Worm (Caenorhabditis elegans) whole organism, midembryonic: Measurements from ENCODE around the gene ttr-57.

Experiments used
- T22C8.4 ChIP-seq: fragments of 200-800 bp; sonication (Bioruptor generic); IDR thresholded peaks from 2 replicates; pipeline ENCODE4 v1.3.6; 2022; ENCODE audit warnings: missing genetic modification characterization, missing compliant biosample characterization
- cog-1 ChIP-seq: sonication (generic microtip); optimal IDR thresholded peaks from 2 replicates; lab custom pipeline; 2016; ENCODE audit warnings: missing genetic modification characterization, missing compliant biosample characterization
- flt-1 ChIP-seq: fragments of 200-800 bp; sonication (Bioruptor generic); IDR thresholded peaks from 2 replicates; pipeline ENCODE4 v1.3.6; 2022; ENCODE audit warnings: missing genetic modification characterization, missing compliant biosample characterization
- klf-2 ChIP-seq: fragments of 200-800 bp; sonication (Bioruptor generic); conservative IDR thresholded peaks from 2 replicates; pipeline ENCODE4 v1.3.6; 2022; ENCODE audit warnings: missing genetic modification reagents, missing genetic modification characterization, missing compliant biosample characterization
- med-1 ChIP-seq: sonication (generic microtip); optimal IDR thresholded peaks from 2 replicates; lab custom pipeline; 2017; ENCODE audit warnings: missing genetic modification characterization, mild to moderate bottlenecking, missing compliant biosample characterization, antibody characterized with exemption, missing genetic modification reagents; ENCODE audit not compliant: insufficient read depth
- ref-1 ChIP-seq: fragments of 200-800 bp; sonication (Bioruptor generic); conservative IDR thresholded peaks from 2 replicates; pipeline ENCODE4 v1.3.6; 2022; ENCODE audit warnings: missing genetic modification reagents, missing genetic modification characterization, missing compliant biosample characterization
- tab-1 ChIP-seq: fragments of 200-800 bp; sonication (Bioruptor generic); IDR thresholded peaks from 2 replicates; pipeline ENCODE4 v1.3.6; 2022; ENCODE audit warnings: missing genetic modification characterization, missing compliant biosample characterization
- ztf-23 ChIP-seq: fragments of 200-800 bp; sonication (Bioruptor generic); IDR thresholded peaks from 2 replicates; pipeline ENCODE4 v1.3.6; 2022; ENCODE audit warnings: missing genetic modification reagents, missing genetic modification characterization, missing compliant biosample characterization
- ztf-29 ChIP-seq: fragments of 200-800 bp; sonication (Bioruptor generic); IDR thresholded peaks from 2 replicates; pipeline ENCODE4 v1.3.6; 2022; ENCODE audit warnings: missing genetic modification reagents, missing genetic modification characterization, missing compliant biosample characterization

Gene ttr-57

DNA sequence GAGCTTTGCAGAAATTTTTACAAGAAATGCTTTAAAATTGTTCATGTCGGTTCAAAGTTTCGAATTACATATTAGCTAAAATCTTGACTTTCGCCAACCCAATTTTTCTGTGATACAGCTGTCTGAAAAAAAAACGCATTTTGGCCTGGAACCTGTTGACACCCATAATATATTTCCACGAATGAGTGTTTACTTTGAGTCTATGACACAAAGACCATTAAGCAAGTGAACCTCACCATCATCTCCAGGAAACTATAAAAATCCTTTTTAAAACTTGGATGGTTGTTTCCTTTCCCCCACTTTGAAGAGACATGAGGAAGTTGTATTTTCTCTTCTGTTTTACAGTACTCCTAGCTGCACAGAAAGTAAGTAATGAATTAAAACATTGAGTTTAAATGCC is 30.6 kb upstream of the ttr-57 start, which contains the start of gene clec-263:
TSS of gene clec-263 (plus strand) at position 301 of the 400 bp plus-strand sequence.
- TF ChIP-seq klf-2, result no peak
- no peak for TF ChIP-seq flt-1 (GFP tag; lab: Robert Waterston, UW)
- no peak for TF ChIP-seq ztf-29 (GFP tag; lab: Robert Waterston, UW)
- no peak for TF ChIP-seq ztf-23 (GFP tag; lab: Robert Waterston, UW)
- no peak for TF ChIP-seq med-1
- TF ChIP-seq ref-1 (GFP tag; lab: Robert Waterston, UW), result no peak
- no peak for TF ChIP-seq T22C8.4 (GFP tag; lab: Robert Waterston, UW)
- no peak for TF ChIP-seq tab-1 (GFP tag; lab: Robert Waterston, UW)

DNA sequence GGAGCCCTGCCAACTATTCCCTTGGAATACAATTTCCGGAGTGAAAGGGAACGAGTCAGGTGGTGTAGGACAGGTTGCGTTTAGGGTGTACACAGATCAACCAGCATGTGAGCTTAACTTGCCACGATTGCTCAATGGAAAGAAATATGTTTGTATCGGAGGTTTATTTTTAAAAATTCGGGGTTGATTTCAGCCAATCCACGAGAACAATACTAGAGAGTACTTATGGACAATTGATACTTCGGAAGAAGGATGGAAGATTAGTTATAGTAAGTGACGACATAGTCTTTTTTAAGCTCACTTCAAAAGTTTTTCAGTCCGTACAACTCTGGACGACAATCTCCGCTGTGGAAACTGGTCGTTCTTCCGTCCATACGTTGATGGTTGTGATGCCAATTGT is 30.0 kb upstream of the ttr-57 start:
- TF ChIP-seq cog-1, result no peak

DNA sequence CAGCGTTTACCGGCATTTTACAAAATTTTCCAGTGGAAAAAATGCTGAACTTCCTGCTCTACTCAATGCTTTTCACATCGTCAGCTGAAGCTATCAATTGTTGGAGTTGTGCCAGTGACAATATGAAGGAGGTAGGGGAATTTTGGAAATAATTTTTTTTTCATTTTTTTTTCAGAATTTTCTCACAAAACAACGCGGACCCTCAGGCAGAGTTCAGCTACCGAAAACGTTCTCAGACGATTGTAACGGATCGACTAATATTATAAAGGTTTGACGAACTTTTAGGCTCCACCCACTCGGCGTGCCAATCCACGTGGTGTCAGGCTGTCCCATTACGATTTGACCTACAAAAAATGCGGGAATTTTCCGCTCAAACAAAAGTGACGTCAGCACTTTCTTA is 25.4 kb upstream of the ttr-57 start, which contains the start of gene F26F2.8:
TSS of gene F26F2.8 (plus strand) at position 13 of the 400 bp plus-strand sequence.
- TF ChIP-seq klf-2, result no peak
- TF ChIP-seq cog-1, result no peak

DNA sequence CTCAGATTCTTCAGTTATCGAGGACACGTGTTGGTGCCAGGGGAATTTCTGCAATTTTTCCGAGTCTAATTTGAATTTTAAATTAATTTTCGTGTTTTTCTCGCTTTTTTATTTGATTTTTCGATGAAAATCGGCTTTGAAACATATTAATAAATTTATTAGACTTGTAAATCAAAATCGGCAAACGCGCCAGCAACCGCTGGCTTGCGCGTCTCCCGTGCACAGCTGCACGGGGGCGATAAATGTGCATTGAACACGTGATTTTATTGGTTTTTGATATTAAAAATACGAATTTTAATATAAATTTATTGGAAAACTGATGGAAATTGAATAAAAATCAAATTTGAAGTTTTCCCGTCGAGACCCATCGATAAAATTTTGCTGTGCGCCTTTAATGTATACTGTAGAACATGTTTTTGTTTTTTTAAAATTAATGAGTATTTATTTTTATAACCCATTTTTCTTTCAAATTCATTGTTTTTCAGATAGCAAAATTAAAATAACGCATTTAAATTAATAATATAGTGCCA is 24.3 kb upstream of the ttr-57 start, which contains the start of gene F26F2.7:
TSS of gene F26F2.7 (plus strand) at position 480 of the 530 bp plus-strand sequence.
- TF ChIP-seq ref-1 (GFP tag; lab: Robert Waterston, UW) (no peak), flt-1 (GFP tag; lab: Robert Waterston, UW) (0 out of 2 replicates have a peak, but pooled peaks have one; percentile 50), tab-1 (GFP tag; lab: Robert Waterston, UW) (peak; percentile 69; the same call in 1 of the 2 replicates), cog-1 (peak; percentile 81), klf-2 (no peak), ztf-29 (GFP tag; lab: Robert Waterston, UW) (no peak), ztf-23 (GFP tag; lab: Robert Waterston, UW) (peak; percentile 56; the same call in 1 of the 2 replicates)

DNA sequence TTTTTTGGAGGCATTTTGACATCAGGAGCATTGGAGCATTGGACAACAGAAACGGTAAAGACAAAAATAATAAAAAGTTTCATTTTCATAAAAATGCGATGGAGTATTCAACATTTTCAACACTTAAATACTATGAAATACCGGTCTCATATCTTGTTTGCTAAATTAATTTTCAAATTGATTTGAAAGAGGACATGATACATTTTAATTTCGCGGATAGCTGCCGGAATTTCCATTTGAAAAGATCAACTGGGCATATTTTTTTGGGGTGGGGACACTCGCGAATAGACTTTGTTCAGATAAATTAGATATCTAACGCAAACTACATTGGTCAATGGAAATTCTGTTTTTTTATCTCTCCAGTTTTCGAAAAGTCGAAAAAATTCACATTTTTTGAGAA is 10.2 kb upstream of the ttr-57 start, which contains the start of gene F26F2.10:
TSS of gene F26F2.10 (minus strand) at position 101 of the 400 bp plus-strand sequence.
- TF ChIP-seq ztf-23 (GFP tag; lab: Robert Waterston, UW), result no peak
- no peak for TF ChIP-seq flt-1 (GFP tag; lab: Robert Waterston, UW)
- TF ChIP-seq med-1, result no peak
- no peak for TF ChIP-seq cog-1
- TF ChIP-seq tab-1 (GFP tag; lab: Robert Waterston, UW), result no peak
- no peak for TF ChIP-seq ref-1 (GFP tag; lab: Robert Waterston, UW)
- no peak for TF ChIP-seq T22C8.4 (GFP tag; lab: Robert Waterston, UW)
- TF ChIP-seq ztf-29 (GFP tag; lab: Robert Waterston, UW), result no peak
- no peak for TF ChIP-seq klf-2

DNA sequence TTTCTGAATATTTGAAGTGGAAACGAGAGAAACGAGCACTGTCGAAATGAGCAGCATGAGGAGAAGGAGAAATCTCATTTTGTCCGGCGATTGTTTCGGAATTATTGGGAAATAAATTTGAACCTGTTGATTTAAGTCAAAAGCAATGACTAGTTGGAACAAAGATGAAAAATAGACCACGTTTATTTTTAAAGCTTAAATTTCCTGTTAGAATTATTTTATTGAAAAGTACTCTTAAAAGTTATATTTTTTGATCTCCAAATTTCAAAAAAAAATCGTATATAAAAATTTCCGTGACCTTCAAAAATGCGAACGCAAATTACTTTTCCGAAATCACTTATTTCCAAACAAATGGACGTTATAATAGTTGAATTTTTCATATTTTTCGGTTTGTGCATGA is 9.3 kb upstream of the ttr-57 start, which contains the start of gene F26F2.11:
TSS of gene F26F2.11 (minus strand) at position 101 of the 400 bp plus-strand sequence.
- TF ChIP-seq ztf-23 (GFP tag; lab: Robert Waterston, UW) (no peak), tab-1 (GFP tag; lab: Robert Waterston, UW) (no peak), T22C8.4 (GFP tag; lab: Robert Waterston, UW) (no peak), klf-2 (no peak), ztf-29 (GFP tag; lab: Robert Waterston, UW) (no peak), ref-1 (GFP tag; lab: Robert Waterston, UW) (no peak), med-1 (no peak), cog-1 (no peak), flt-1 (GFP tag; lab: Robert Waterston, UW) (no peak)

DNA sequence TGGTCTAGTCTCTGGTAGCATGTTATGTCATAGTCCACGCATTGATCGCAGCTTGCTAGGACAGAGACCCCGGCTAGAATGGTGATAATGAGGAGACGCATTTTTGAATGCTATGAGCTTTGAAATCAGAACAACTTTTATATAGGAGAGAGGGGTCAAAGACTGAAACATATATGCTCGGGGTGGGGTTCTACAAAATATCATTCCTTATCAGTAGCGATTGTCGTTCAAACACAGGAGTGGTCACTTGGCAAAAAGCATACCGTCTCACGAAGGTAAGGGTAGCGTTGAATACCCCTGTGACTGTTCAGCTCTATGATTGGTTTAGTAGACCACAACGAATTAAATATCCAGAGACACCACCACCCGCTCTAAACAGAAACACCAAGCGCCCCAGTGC is 7.8 kb upstream of the ttr-57 start, which contains the start of gene F46B3.1:
TSS of gene F46B3.1 (minus strand) at position 101 of the 400 bp plus-strand sequence.
- no peak for TF ChIP-seq tab-1 (GFP tag; lab: Robert Waterston, UW)
- TF ChIP-seq ztf-29 (GFP tag; lab: Robert Waterston, UW), result no peak
- TF ChIP-seq ztf-23 (GFP tag; lab: Robert Waterston, UW), result no peak
- TF ChIP-seq med-1, result no peak
- TF ChIP-seq klf-2, result no peak
- TF ChIP-seq cog-1, result no peak
- no peak for TF ChIP-seq flt-1 (GFP tag; lab: Robert Waterston, UW)
- TF ChIP-seq T22C8.4 (GFP tag; lab: Robert Waterston, UW), result no peak
- TF ChIP-seq ref-1 (GFP tag; lab: Robert Waterston, UW), result no peak

DNA sequence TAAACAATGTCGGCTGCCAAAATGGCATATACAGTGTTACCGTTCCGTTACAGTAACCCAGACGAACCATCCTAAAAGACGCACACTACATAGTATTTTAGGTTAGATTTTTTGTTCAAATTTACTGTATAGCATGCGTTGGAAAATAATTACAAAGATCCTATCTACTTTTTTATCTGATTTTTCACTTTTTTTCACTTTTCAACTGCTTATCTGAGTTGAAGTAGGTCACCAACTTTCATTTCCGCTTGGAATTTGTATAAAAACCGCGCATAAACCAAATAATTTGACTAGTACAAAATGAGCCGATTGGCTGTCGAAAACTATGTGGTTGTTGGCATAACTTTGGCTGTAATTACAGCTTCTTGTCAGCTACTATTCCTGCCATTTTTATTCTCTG is 5.1 kb upstream of the ttr-57 start, which contains the start of gene col-163:
TSS of gene col-163 (plus strand) at position 301 of the 400 bp plus-strand sequence.
- no peak for TF ChIP-seq T22C8.4 (GFP tag; lab: Robert Waterston, UW)
- no peak for TF ChIP-seq ref-1 (GFP tag; lab: Robert Waterston, UW)
- no peak for TF ChIP-seq cog-1
- TF ChIP-seq tab-1 (GFP tag; lab: Robert Waterston, UW), result no peak
- TF ChIP-seq klf-2, result no peak

DNA sequence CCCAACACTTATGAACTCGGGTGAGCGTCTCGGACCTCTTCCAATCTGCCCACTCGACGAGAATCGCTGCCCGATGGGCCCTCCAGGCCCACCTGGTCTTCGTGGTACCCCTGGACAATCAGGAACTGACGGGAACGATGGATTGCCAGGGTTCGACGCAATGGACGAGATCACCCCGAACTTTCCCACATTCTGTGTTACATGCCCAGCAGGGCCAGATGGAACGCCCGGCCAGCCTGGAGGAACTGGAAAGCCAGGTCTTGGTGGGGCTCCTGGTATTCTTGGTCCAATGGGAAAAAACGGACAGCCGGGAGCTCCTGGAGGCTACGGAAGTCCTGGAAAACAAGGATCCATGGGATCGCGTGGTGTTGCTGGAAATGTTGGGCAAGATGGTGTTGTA is 4.2 kb upstream of the ttr-57 start:
- TF ChIP-seq cog-1, result no peak
- no peak for TF ChIP-seq ref-1 (GFP tag; lab: Robert Waterston, UW)
- TF ChIP-seq T22C8.4 (GFP tag; lab: Robert Waterston, UW), result no peak
- TF ChIP-seq med-1, result no peak
- no peak for TF ChIP-seq tab-1 (GFP tag; lab: Robert Waterston, UW)
- TF ChIP-seq flt-1 (GFP tag; lab: Robert Waterston, UW), result no peak

DNA sequence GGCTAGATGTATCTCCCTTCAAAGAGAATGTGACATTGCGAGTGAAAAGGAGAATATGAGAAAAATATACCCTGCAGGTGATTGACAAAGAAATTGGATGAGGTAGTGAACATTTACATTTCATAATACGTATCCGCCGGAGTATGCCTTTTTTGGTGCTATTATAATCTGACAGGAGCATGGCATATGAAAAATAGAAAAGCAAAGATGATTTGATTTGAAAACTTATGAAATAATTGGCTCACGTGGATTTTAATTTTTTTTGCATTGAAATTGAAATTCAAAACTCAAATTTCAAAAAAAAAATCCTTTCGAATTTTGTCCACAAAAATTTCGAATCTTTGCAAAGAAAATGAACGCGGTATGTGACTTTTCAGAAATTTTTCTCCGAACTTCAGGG is 1.9 kb upstream of the ttr-57 start, which contains the start of gene ttr-11:
TSS of gene ttr-11 (plus strand) at position 301 of the 400 bp plus-strand sequence.
- TF ChIP-seq ref-1 (GFP tag; lab: Robert Waterston, UW) (no peak), flt-1 (GFP tag; lab: Robert Waterston, UW) (no peak), cog-1 (no peak)

DNA sequence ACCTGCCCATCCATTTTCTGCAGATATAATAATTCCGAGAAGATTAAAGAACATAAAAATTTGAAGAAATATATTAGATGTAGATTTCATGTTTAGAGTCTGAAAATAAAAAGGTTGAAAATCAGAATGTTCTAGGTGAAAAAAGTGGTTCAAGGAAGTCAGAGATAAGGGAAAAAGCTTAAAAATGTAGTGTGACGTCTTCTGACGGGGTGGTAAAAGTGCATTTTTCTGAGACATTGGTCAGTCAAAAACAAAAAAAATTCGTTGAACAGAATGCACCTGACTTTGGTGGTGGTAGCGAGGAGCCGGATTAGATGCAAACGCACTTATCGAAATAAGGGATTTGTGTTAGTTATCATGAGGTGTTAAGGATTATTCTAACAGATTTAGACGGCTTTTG is 1.7 kb downstream of the ttr-57 start, which contains the start of gene F46B3.23:
TSS of gene F46B3.23 (minus strand) at position 101 of the 400 bp plus-strand sequence.
- TF ChIP-seq med-1 (no peak), klf-2 (no peak), ztf-23 (GFP tag; lab: Robert Waterston, UW) (no peak), cog-1 (no peak), tab-1 (GFP tag; lab: Robert Waterston, UW) (no peak), ref-1 (GFP tag; lab: Robert Waterston, UW) (no peak), T22C8.4 (GFP tag; lab: Robert Waterston, UW) (no peak), flt-1 (GFP tag; lab: Robert Waterston, UW) (no peak), ztf-29 (GFP tag; lab: Robert Waterston, UW) (no peak)
